Worm (Caenorhabditis elegans) whole organism, young adult: ENCODE measurements around the gene zak-1.

ENCODE experiments used
- F57A8.1 ChIP-seq: fragments of 200-800 bp; sonication (Bioruptor generic); optimal IDR thresholded peaks from 2 replicates; lab custom pipeline; 2018; ENCODE audit warnings: mild to moderate bottlenecking, missing genetic modification characterization, moderate library complexity, missing compliant biosample characterization
- ets-4 ChIP-seq: fragments of 200-800 bp; sonication (Bioruptor generic); optimal IDR thresholded peaks from 2 replicates; lab custom pipeline; 2018; ENCODE audit warnings: mild to moderate bottlenecking, missing genetic modification characterization, missing compliant biosample characterization
- hsf-1 ChIP-seq: fragments of 200-800 bp; sonication (Bioruptor generic); IDR thresholded peaks from 2 replicates; pipeline ENCODE4 v1.3.6; 2022; ENCODE audit warnings: missing genetic modification reagents, missing genetic modification characterization, missing compliant biosample characterization
- mcd-1 ChIP-seq: fragments of 200-800 bp; sonication (Bioruptor generic); IDR thresholded peaks from 2 replicates; pipeline ENCODE4 v1.3.6; 2022; ENCODE audit warnings: missing genetic modification reagents, missing genetic modification characterization, missing compliant biosample characterization
- unc-130 ChIP-seq: sonication (generic microtip); optimal IDR thresholded peaks from 2 replicates; lab custom pipeline; 2016; ENCODE audit warnings: missing genetic modification reagents, missing genetic modification characterization, missing compliant biosample characterization
- ztf-26 ChIP-seq: sonication (generic microtip); optimal IDR thresholded peaks from 2 replicates; lab custom pipeline; 2017; ENCODE audit warnings: missing genetic modification characterization, missing compliant biosample characterization
- ztf-6 ChIP-seq: fragments of 200-800 bp; sonication (Bioruptor generic); IDR thresholded peaks from 2 replicates; pipeline ENCODE4 v1.3.6; 2022; ENCODE audit warnings: missing genetic modification reagents, missing genetic modification characterization, missing compliant biosample characterization

- no peak for TF ChIP-seq ztf-26 (tag; lab: Kevin White, UChicago)
- TF ChIP-seq F57A8.1 (GFP tag; lab: Kevin White, UChicago), result no peak
- no peak for TF ChIP-seq hsf-1 (GFP tag; lab: Robert Waterston, UW)
- TF ChIP-seq unc-130 (GFP tag; lab: Kevin White, UChicago), result no peak
- no peak for TF ChIP-seq mcd-1
- TF ChIP-seq ets-4 (GFP tag; lab: Kevin White, UChicago), result no peak
- no peak for TF ChIP-seq ztf-6 (GFP tag; lab: Robert Waterston, UW)
Measured at ce11 chrIII:6891560-6891959, 35.0 kb upstream of the zak-1 start, which contains the start of gene K04C2.5.
